Worm (Caenorhabditis elegans) whole organism, late embryonic: ENCODE measurements around the gene C32D5.7.

Experiments
- K02D7.2 ChIP-seq: sonication (generic microtip); optimal IDR thresholded peaks from 2 replicates; lab custom pipeline; 2017; ENCODE audit warnings: mild to moderate bottlenecking, missing genetic modification characterization, missing compliant biosample characterization
- ama-1 ChIP-seq: fragments of 150-350 bp; optimal IDR thresholded peaks from 2 replicates; lab custom pipeline; 2014
- ceh-2 ChIP-seq: sonication (generic microtip); optimal IDR thresholded peaks from 2 replicates; lab custom pipeline; 2016; ENCODE audit warnings: missing genotype, missing genetic modification characterization, missing compliant biosample characterization
- ceh-30 ChIP-seq: fragments of 150-350 bp; optimal IDR thresholded peaks from 2 replicates; lab custom pipeline; 2014; ENCODE audit warnings: missing biosample characterization, missing genetic modification characterization
- dmd-4 ChIP-seq: sonication (generic microtip); optimal IDR thresholded peaks from 2 replicates; lab custom pipeline; 2016; ENCODE audit warnings: borderline replicate concordance, missing genetic modification characterization, missing compliant biosample characterization
- dve-1 ChIP-seq: sonication (generic microtip); optimal IDR thresholded peaks from 2 replicates; lab custom pipeline; 2017; ENCODE audit warnings: antibody characterized with exemption, mild to moderate bottlenecking, missing genetic modification characterization, missing compliant biosample characterization
- fax-1 ChIP-seq: sonication (generic microtip); optimal IDR thresholded peaks from 2 replicates; lab custom pipeline; 2016; ENCODE audit warnings: missing genotype, missing genetic modification characterization, missing compliant biosample characterization
- pqm-1 ChIP-seq: sonication (generic microtip); optimal IDR thresholded peaks from 2 replicates; lab custom pipeline; 2016; ENCODE audit warnings: missing genetic modification characterization, missing compliant biosample characterization
- pros-1 ChIP-seq: fragments of 150-350 bp; optimal IDR thresholded peaks from 2 replicates; lab custom pipeline; 2014; ENCODE audit warnings: missing biosample characterization, missing genetic modification reagents, missing genetic modification characterization
- sdc-2 ChIP-seq: sonication (generic microtip); optimal IDR thresholded peaks from 2 replicates; lab custom pipeline; 2016; ENCODE audit warnings: missing genotype, missing genetic modification characterization, missing compliant biosample characterization
- tbx-7 ChIP-seq: sonication (generic microtip); optimal IDR thresholded peaks from 2 replicates; lab custom pipeline; 2016; ENCODE audit warnings: missing genotype, missing genetic modification characterization, missing compliant biosample characterization
- unc-3 ChIP-seq, 2 experiments: fragments of 200-800 bp in 1 of 2; sonication (Bioruptor generic) in 1 of 2; sonication (generic microtip) in 1 of 2; conservative IDR thresholded peaks in 1 of 2; optimal IDR thresholded peaks in 1 of 2; 2 replicates each; pipeline versions ENCODE4 v1.3.6 to Lab custom; 2016 to 2022; ENCODE audit warnings: missing compliant biosample characterization in 2 of 2, missing genetic modification characterization in 2 of 2, missing genetic modification reagents in 1 of 2
- unc-55 ChIP-seq: sonication (generic microtip); optimal IDR thresholded peaks from 2 replicates; lab custom pipeline; 2017; ENCODE audit warnings: missing biosample characterization, missing genetic modification reagents, missing genetic modification characterization

- no peak for TF ChIP-seq dmd-4
- TF ChIP-seq ceh-30 (tag; lab: Kevin White, UChicago) = no peak
- TF ChIP-seq tbx-7 = no peak
- TF ChIP-seq sdc-2 = no peak
- TF ChIP-seq pqm-1 (tag; lab: Kevin White, UChicago) = no peak
- TF ChIP-seq ama-1 (lab: Kevin White, UChicago) = no peak
- TF ChIP-seq pros-1 (tag; lab: Kevin White, UChicago) = no peak
- no peak for TF ChIP-seq ceh-2 (tag; lab: Kevin White, UChicago)
- TF ChIP-seq K02D7.2 (tag; lab: Kevin White, UChicago) = no peak
- no peak for TF ChIP-seq unc-3 (GFP tag; conservative IDR thresholded peaks at IDR 0.05; lab: Robert Waterston, UW)
- no peak for TF ChIP-seq unc-3 (tag; optimal IDR thresholded peaks at IDR 0.05; lab: Kevin White, UChicago)
- TF ChIP-seq fax-1 = no peak
- no peak for TF ChIP-seq dve-1 (tag; lab: Kevin White, UChicago)
- TF ChIP-seq unc-55 (GFP tag; lab: Kevin White, UChicago) = no peak
These were observed 30.6 kb downstream of the C32D5.7 start, which contains the start of gene glb-10 for ce11 chrII:6309198-6309597.
